Worm (Caenorhabditis elegans): Measurements from ENCODE around the gene srx-78.
A peak's percentile ranks its signal among the peaks of the same experiment; 100 is the strongest.

The srx-78 gene

DNA sequence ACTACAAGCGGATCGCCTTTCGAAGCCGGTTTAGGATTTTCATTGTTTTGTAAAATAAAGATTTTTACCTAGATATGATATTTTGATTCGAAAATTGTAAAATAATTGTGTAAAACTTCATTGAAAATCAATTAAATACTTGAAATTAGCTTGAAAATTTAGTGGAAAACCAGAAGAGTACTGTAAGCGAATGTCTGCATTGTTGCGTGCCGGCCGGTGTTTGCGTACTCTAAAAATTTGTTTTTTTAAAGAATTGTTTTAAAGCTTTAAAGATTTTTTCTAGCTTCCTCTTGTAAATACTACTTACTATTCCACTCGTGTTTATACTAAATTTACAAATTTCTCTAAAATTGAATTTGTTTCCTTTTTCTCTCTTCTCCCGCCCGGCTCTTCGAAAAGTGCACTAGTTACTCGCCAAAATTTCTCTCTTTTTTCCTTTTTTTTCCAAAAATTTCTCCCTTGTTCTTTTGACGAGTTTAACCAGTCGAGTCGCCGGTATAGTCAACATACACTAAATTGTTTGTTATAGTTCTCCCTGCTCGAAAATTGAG is 25.3 kb upstream of the srx-78 start:
- TF ChIP-seq fkh-10 (GFP tag; optimal IDR thresholded peaks at IDR 0.05) (peak; percentile 52), skn-1 (tag; optimal IDR thresholded peaks at IDR 0.05) (no peak), fkh-2 (tag; optimal IDR thresholded peaks at IDR 0.05) (no peak), nhr-76 (tag; optimal IDR thresholded peaks at IDR 0.05) (no peak), elt-3 (tag; optimal IDR thresholded peaks at IDR 0.05) (no peak)

DNA sequence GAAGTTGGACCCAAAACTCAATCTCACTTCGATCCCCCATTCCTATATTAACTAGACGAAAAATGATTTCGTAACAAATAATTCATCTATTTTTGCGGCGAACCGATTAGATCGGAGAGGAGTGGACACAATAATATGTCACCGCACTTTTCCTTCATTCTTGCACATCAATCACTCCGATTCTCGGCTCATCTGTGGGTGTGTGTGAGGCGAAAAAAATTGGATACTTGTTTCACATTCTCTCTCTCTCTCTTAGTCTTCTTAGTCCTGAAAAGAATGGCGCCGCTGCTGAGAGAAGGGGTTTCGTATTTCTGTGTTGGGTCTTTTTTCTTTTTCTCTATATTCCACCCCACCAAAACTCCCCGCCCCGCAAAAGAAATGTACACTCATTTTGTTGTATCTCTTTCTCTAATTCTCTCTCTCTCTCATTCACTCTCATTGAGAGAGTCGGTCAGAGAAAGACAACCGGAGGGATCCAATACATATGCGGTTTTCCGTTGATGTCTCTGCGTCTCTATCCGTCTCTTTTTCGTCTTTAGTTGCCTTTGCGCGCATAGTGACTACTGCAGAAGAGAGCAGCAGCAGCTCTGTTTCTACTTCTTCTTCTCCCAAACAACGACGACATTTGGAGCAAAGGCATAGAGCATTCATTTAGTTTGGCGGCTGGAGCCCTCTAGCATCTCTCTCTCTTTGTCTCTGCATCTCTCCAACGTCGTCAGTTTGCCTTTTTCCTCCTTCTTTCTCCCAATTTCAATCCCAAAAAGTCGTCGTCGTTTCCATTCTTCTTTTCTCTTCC is 23.6 kb upstream of the srx-78 start, which contains the start of gene unc-76:
Gene unc-76 (plus strand): TSS at position 746 of the 796 bp plus-strand sequence.
- TF ChIP-seq ceh-16 (tag; optimal IDR thresholded peaks at IDR 0.05), result no peak
- peak; percentile 96 for TF ChIP-seq lin-39 (tag; optimal IDR thresholded peaks at IDR 0.05)
- peak; percentile 54 for TF ChIP-seq lsy-12 (tag; optimal IDR thresholded peaks at IDR 0.05)
- TF ChIP-seq elt-3 (tag; optimal IDR thresholded peaks at IDR 0.05), result no peak
- peak; percentile 89 for TF ChIP-seq hmg-11 (tag; optimal IDR thresholded peaks at IDR 0.05)
- peak; percentile 0 for TF ChIP-seq elt-2 (tag; optimal IDR thresholded peaks at IDR 0.05)
- TF ChIP-seq nhr-25 (tag; optimal IDR thresholded peaks at IDR 0.05), result no peak
- TF ChIP-seq pqm-1 (tag; optimal IDR thresholded peaks at IDR 0.05), result no peak
- TF ChIP-seq sea-2 (GFP tag; optimal IDR thresholded peaks at IDR 0.05), result peak; percentile 2
- no peak for TF ChIP-seq fkh-2 (tag; optimal IDR thresholded peaks at IDR 0.05)
- no peak for TF ChIP-seq ztf-4 (tag; optimal IDR thresholded peaks at IDR 0.05)
- peak; percentile 42 for TF ChIP-seq nhr-43 (tag; optimal IDR thresholded peaks at IDR 0.05; ENCODE audit: poor library complexity, severe bottlenecking)
- no peak for TF ChIP-seq fos-1 (tag; optimal IDR thresholded peaks at IDR 0.05)
- peak; percentile 58 for TF ChIP-seq R02D3.7 (tag; optimal IDR thresholded peaks at IDR 0.05)
- TF ChIP-seq ama-1 (optimal IDR thresholded peaks at IDR 0.05), result peak; percentile 8
- TF ChIP-seq nhr-67 (tag; optimal IDR thresholded peaks at IDR 0.05), result no peak
- TF ChIP-seq ZK546.5 (tag; optimal IDR thresholded peaks at IDR 0.05), result no peak
- TF ChIP-seq fkh-10 (GFP tag; optimal IDR thresholded peaks at IDR 0.05), result peak; percentile 54
- peak; percentile 5 for TF ChIP-seq nhr-23 (tag; optimal IDR thresholded peaks at IDR 0.05)
- TF ChIP-seq mml-1 (tag; optimal IDR thresholded peaks at IDR 0.05), result no peak
- TF ChIP-seq nhr-77 (tag; optimal IDR thresholded peaks at IDR 0.05), result no peak
- TF ChIP-seq nhr-28 (tag; optimal IDR thresholded peaks at IDR 0.05), result no peak
- TF ChIP-seq egl-5 (tag; optimal IDR thresholded peaks at IDR 0.05), result peak; percentile 62
- TF ChIP-seq aly-2 (tag; optimal IDR thresholded peaks at IDR 0.05), result no peak
- TF ChIP-seq snpc-4 (tag; optimal IDR thresholded peaks at IDR 0.05), result peak; percentile 61
- TF ChIP-seq mdl-1 (tag; optimal IDR thresholded peaks at IDR 0.05), result no peak
- TF ChIP-seq nhr-12 (tag; optimal IDR thresholded peaks at IDR 0.05), result no peak
- TF ChIP-seq zag-1 (tag; optimal IDR thresholded peaks at IDR 0.05), result peak; percentile 73
- no peak for TF ChIP-seq daf-12 (tag; optimal IDR thresholded peaks at IDR 0.05)
- TF ChIP-seq unc-62 (GFP tag; optimal IDR thresholded peaks at IDR 0.05), result peak; percentile 81
- no peak for TF ChIP-seq ztf-11 (tag; optimal IDR thresholded peaks at IDR 0.05)
- no peak for TF ChIP-seq eor-1 (tag; optimal IDR thresholded peaks at IDR 0.05)
- TF ChIP-seq jun-1 (tag; optimal IDR thresholded peaks at IDR 0.05), result no peak
- TF ChIP-seq tbx-2 (tag; optimal IDR thresholded peaks at IDR 0.05), result peak; percentile 74
- TF ChIP-seq ceh-9 (tag; optimal IDR thresholded peaks at IDR 0.05), result no peak
- TF ChIP-seq nhr-11 (tag; optimal IDR thresholded peaks at IDR 0.05), result peak; percentile 56
- peak; percentile 62 for TF ChIP-seq lin-15B (tag; optimal IDR thresholded peaks at IDR 0.05)
- no peak for TF ChIP-seq nhr-237 (tag; optimal IDR thresholded peaks at IDR 0.05)
- TF ChIP-seq ceh-28 (tag; optimal IDR thresholded peaks at IDR 0.05), result peak; percentile 59
- no peak for TF ChIP-seq nhr-76 (tag; optimal IDR thresholded peaks at IDR 0.05)
- TF ChIP-seq egl-27 (tag; optimal IDR thresholded peaks at IDR 0.05), result peak; percentile 68
- TF ChIP-seq ceh-82 (tag; optimal IDR thresholded peaks at IDR 0.05), result no peak
- TF ChIP-seq nfya-1 (tag; optimal IDR thresholded peaks at IDR 0.05; ENCODE audit: insufficient read depth), result peak; percentile 81
- no peak for TF ChIP-seq unc-39 (tag; optimal IDR thresholded peaks at IDR 0.05)
- TF ChIP-seq skn-1 (tag; optimal IDR thresholded peaks at IDR 0.05), result no peak
- peak; percentile 89 for TF ChIP-seq pha-4 (tag; optimal IDR thresholded peaks at IDR 0.05)
- no peak for TF ChIP-seq elt-1 (tag; optimal IDR thresholded peaks at IDR 0.05)
